Fruit fly (Drosophila melanogaster) whole organism, embryonic: ENCODE measurements around the gene CG16959.

Experiments
- CG11723 ChIP-seq: fragments of 200-800 bp; sonication (Bioruptor generic); optimal IDR thresholded peaks from 2 replicates; lab custom pipeline; 2017; ENCODE audit warnings: missing biosample characterization, mild to moderate bottlenecking, missing genetic modification characterization
- CG6765 ChIP-seq: fragments of 200-800 bp; sonication (Bioruptor generic); optimal IDR thresholded peaks from 3 replicates; lab custom pipeline; 2017; ENCODE audit warnings: missing biosample characterization, mild to moderate bottlenecking, missing genetic modification characterization

- no peak for TF ChIP-seq CG6765 (GFP tag; lab: Kevin White, UChicago)
- TF ChIP-seq CG11723 (GFP tag; lab: Kevin White, UChicago), result no peak
These were observed 51.4 kb downstream of the CG16959 start for dm6 chr3L:15073680-15074079.
